Fruit fly (Drosophila melanogaster): ENCODE data around the gene Capr.

- TF ChIP-seq CG8478 (optimal IDR thresholded peaks at IDR 0.05) (no peak), CTCF (optimal IDR thresholded peaks at IDR 0.05) (no peak)
Measured at dm6 chr3L:18638043-18638442, 35.1 kb downstream of the Capr start.
